Worm (Caenorhabditis elegans) whole organism, late embryonic: ENCODE data around the gene C04C3.14.

ENCODE experiments used
- C08G9.2 ChIP-seq: sonication (generic microtip); optimal IDR thresholded peaks from 2 replicates; lab custom pipeline; 2016; ENCODE audit warnings: mild to moderate bottlenecking, missing genetic modification characterization, moderate library complexity, missing compliant biosample characterization
- C38D4.7 ChIP-seq: fragments of 200-800 bp; sonication (Bioruptor generic); optimal IDR thresholded peaks from 2 replicates; lab custom pipeline; 2018; ENCODE audit warnings: mild to moderate bottlenecking, missing genetic modification characterization, moderate library complexity, missing compliant biosample characterization
- F13H6.1 ChIP-seq: sonication (generic microtip); optimal IDR thresholded peaks from 2 replicates; lab custom pipeline; 2016; ENCODE audit warnings: missing genetic modification characterization, missing compliant biosample characterization
- K09A11.1 ChIP-seq: sonication (generic microtip); optimal IDR thresholded peaks from 2 replicates; lab custom pipeline; 2017; ENCODE audit warnings: antibody characterized with exemption, mild to moderate bottlenecking, missing genetic modification characterization, missing compliant biosample characterization; ENCODE audit not compliant: insufficient read depth
- Y22D7AL.16 ChIP-seq: sonication (generic microtip); optimal IDR thresholded peaks from 2 replicates; lab custom pipeline; 2016; ENCODE audit warnings: missing genetic modification characterization, missing compliant biosample characterization
- ahr-1 ChIP-seq: sonication (generic microtip); optimal IDR thresholded peaks from 2 replicates; lab custom pipeline; 2016; ENCODE audit warnings: missing genetic modification characterization, missing compliant biosample characterization
- ceh-18 ChIP-seq: sonication (generic microtip); optimal IDR thresholded peaks from 2 replicates; lab custom pipeline; 2016; ENCODE audit warnings: missing genetic modification characterization, missing compliant biosample characterization
- ceh-2 ChIP-seq: sonication (generic microtip); optimal IDR thresholded peaks from 2 replicates; lab custom pipeline; 2016; ENCODE audit warnings: missing genotype, missing genetic modification characterization, missing compliant biosample characterization
- ceh-22 ChIP-seq: sonication (generic microtip); optimal IDR thresholded peaks from 2 replicates; lab custom pipeline; 2017; ENCODE audit warnings: missing biosample characterization, missing genetic modification characterization
- ceh-24 ChIP-seq: sonication (generic microtip); optimal IDR thresholded peaks from 2 replicates; lab custom pipeline; 2016; ENCODE audit warnings: mild to moderate bottlenecking, missing genetic modification characterization, missing compliant biosample characterization
- ceh-31 ChIP-seq: sonication (generic microtip); optimal IDR thresholded peaks from 2 replicates; lab custom pipeline; 2016; ENCODE audit warnings: missing genetic modification characterization, missing compliant biosample characterization
- ceh-34 ChIP-seq: sonication (generic microtip); optimal IDR thresholded peaks from 2 replicates; lab custom pipeline; 2016; ENCODE audit warnings: mild to moderate bottlenecking, missing genetic modification characterization, missing compliant biosample characterization
- ceh-48 ChIP-seq: sonication (generic microtip); optimal IDR thresholded peaks from 2 replicates; lab custom pipeline; 2016; ENCODE audit warnings: missing genetic modification characterization, inconsistent platforms, missing compliant biosample characterization
- ceh-9 ChIP-seq: sonication (generic microtip); optimal IDR thresholded peaks from 2 replicates; lab custom pipeline; 2016; ENCODE audit warnings: mild to moderate bottlenecking, missing genetic modification characterization, inconsistent platforms, missing compliant biosample characterization
- eyg-1 ChIP-seq: sonication (generic microtip); optimal IDR thresholded peaks from 2 replicates; lab custom pipeline; 2016; ENCODE audit warnings: missing genotype, missing genetic modification characterization, missing compliant biosample characterization
- fax-1 ChIP-seq: sonication (generic microtip); optimal IDR thresholded peaks from 2 replicates; lab custom pipeline; 2016; ENCODE audit warnings: missing genotype, missing genetic modification characterization, missing compliant biosample characterization
- fkh-10 ChIP-seq: fragments of 150-350 bp; optimal IDR thresholded peaks from 2 replicates; lab custom pipeline; 2014; ENCODE audit warnings: missing biosample characterization, missing genetic modification reagents, missing genetic modification characterization
- hlh-13 ChIP-seq: fragments of 200-800 bp; sonication (Bioruptor generic); optimal IDR thresholded peaks from 2 replicates; lab custom pipeline; 2018; ENCODE audit warnings: mild to moderate bottlenecking, missing genetic modification characterization, missing compliant biosample characterization
- hlh-15 ChIP-seq: sonication (generic microtip); optimal IDR thresholded peaks from 2 replicates; lab custom pipeline; 2016; ENCODE audit warnings: missing genetic modification characterization, missing compliant biosample characterization
- hlh-30 ChIP-seq: sonication (generic microtip); optimal IDR thresholded peaks from 2 replicates; lab custom pipeline; 2017; ENCODE audit warnings: antibody characterized with exemption, missing genetic modification characterization, missing compliant biosample characterization; ENCODE audit not compliant: insufficient read depth
- hlh-8 ChIP-seq: sonication (generic microtip); optimal IDR thresholded peaks from 2 replicates; lab custom pipeline; 2016; ENCODE audit warnings: missing genotype, missing genetic modification characterization, missing compliant biosample characterization
- lin-11 ChIP-seq: fragments of 200-800 bp; sonication (Bioruptor generic); optimal IDR thresholded peaks from 2 replicates; lab custom pipeline; 2018; ENCODE audit warnings: mild to moderate bottlenecking, missing genetic modification characterization, missing compliant biosample characterization
- madf-2 ChIP-seq: sonication (generic microtip); optimal IDR thresholded peaks from 2 replicates; lab custom pipeline; 2017; ENCODE audit warnings: missing genetic modification characterization, missing compliant biosample characterization
- nfya-1 ChIP-seq: sonication (generic microtip); optimal IDR thresholded peaks from 2 replicates; lab custom pipeline; 2017; ENCODE audit warnings: missing genetic modification characterization, mild to moderate bottlenecking, missing compliant biosample characterization, antibody characterized with exemption, moderate library complexity
- npax-4 ChIP-seq: sonication (generic microtip); optimal IDR thresholded peaks from 2 replicates; lab custom pipeline; 2016; ENCODE audit warnings: missing genetic modification characterization, missing compliant biosample characterization
- pag-3 ChIP-seq: sonication (generic microtip); optimal IDR thresholded peaks from 2 replicates; lab custom pipeline; 2016; ENCODE audit warnings: missing compliant biosample characterization, missing genetic modification characterization, borderline replicate concordance
- pat-9 ChIP-seq: fragments of 200-800 bp; sonication (Bioruptor generic); optimal IDR thresholded peaks from 2 replicates; lab custom pipeline; 2018; ENCODE audit warnings: mild to moderate bottlenecking, missing genetic modification characterization, moderate library complexity, missing compliant biosample characterization
- pax-1 ChIP-seq: fragments of 150-350 bp; optimal IDR thresholded peaks from 2 replicates; lab custom pipeline; 2014; ENCODE audit warnings: missing biosample characterization, missing genetic modification characterization
- pha-4 ChIP-seq: fragments of 150-350 bp; optimal IDR thresholded peaks from 2 replicates; lab custom pipeline; 2018; ENCODE audit warnings: missing biosample characterization, missing genetic modification reagents, missing genetic modification characterization
- pqm-1 ChIP-seq: sonication (generic microtip); optimal IDR thresholded peaks from 2 replicates; lab custom pipeline; 2016; ENCODE audit warnings: missing genetic modification characterization, missing compliant biosample characterization
- ref-2 ChIP-seq: sonication (generic microtip); optimal IDR thresholded peaks from 2 replicates; lab custom pipeline; 2016; ENCODE audit warnings: missing genetic modification characterization, missing compliant biosample characterization
- rnt-1 ChIP-seq: sonication (generic microtip); optimal IDR thresholded peaks from 2 replicates; lab custom pipeline; 2016; ENCODE audit warnings: missing genetic modification characterization, missing compliant biosample characterization
- sdc-2 ChIP-seq: sonication (generic microtip); optimal IDR thresholded peaks from 2 replicates; lab custom pipeline; 2016; ENCODE audit warnings: missing genotype, missing genetic modification characterization, missing compliant biosample characterization
- sox-4 ChIP-seq: sonication (generic microtip); optimal IDR thresholded peaks from 2 replicates; lab custom pipeline; 2017; ENCODE audit warnings: mild to moderate bottlenecking, missing genetic modification characterization, inconsistent platforms, missing compliant biosample characterization
- tbx-2 ChIP-seq: sonication (generic microtip); optimal IDR thresholded peaks from 2 replicates; lab custom pipeline; 2016; ENCODE audit warnings: missing genetic modification characterization, missing compliant biosample characterization
- ttx-3 ChIP-seq: sonication (generic microtip); optimal IDR thresholded peaks from 2 replicates; lab custom pipeline; 2016; ENCODE audit warnings: missing genetic modification reagents, missing genetic modification characterization, missing compliant biosample characterization
- unc-3 ChIP-seq, 2 experiments: fragments of 200-800 bp in 1 of 2; sonication (Bioruptor generic) in 1 of 2; sonication (generic microtip) in 1 of 2; conservative IDR thresholded peaks in 1 of 2; optimal IDR thresholded peaks in 1 of 2; 2 replicates each; pipeline versions ENCODE4 v1.3.6 to Lab custom; 2016 to 2022; ENCODE audit warnings: missing compliant biosample characterization in 2 of 2, missing genetic modification characterization in 2 of 2, missing genetic modification reagents in 1 of 2
- unc-42 ChIP-seq: sonication (generic microtip); optimal IDR thresholded peaks from 2 replicates; lab custom pipeline; 2016; ENCODE audit warnings: missing genotype, missing genetic modification characterization, missing compliant biosample characterization
- unc-55 ChIP-seq: sonication (generic microtip); optimal IDR thresholded peaks from 2 replicates; lab custom pipeline; 2017; ENCODE audit warnings: missing biosample characterization, missing genetic modification reagents, missing genetic modification characterization
- ztf-16 ChIP-seq: sonication (generic microtip); optimal IDR thresholded peaks from 2 replicates; lab custom pipeline; 2017; ENCODE audit warnings: missing genetic modification characterization, missing compliant biosample characterization

C04C3.14 gene

DNA sequence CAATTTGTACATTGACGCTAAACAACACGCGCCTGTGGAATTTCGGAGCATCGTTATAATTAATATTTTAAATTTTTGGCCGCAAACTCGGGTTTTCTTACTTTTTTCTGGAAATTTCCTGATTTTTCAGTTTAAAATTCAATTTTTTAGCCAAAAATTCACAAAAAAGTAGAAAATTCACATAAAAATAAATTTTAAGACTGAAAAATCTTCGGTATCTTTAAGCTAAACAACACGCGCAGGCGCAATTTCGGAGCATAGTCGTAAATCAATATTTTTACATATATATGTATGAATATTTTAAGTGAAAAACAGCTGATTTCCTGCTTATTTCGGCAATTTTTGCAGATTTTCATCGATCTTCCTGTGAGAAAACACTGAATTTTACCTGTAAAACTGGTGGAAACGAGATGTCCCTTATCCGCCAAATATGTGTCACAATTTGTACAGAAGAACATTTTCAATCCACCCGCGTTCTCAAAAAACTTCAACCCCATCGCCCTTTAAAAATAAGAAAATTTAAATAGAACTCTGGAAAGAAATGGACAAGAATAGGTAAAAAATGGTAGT lies 13.3 kb upstream of the C04C3.14 start, which contains the start of gene B0546.3:
TSS of gene B0546.3 (minus strand) at position 504 of the 570 bp plus-strand sequence.
- no peak for TF ChIP-seq pax-1
- TF ChIP-seq ref-2, result no peak
- TF ChIP-seq sdc-2, result no peak
- no peak for TF ChIP-seq pag-3 (tag; lab: Kevin White, UChicago)
- TF ChIP-seq unc-3 (GFP tag; conservative IDR thresholded peaks at IDR 0.05; lab: Robert Waterston, UW), result no peak
- no peak for TF ChIP-seq unc-3 (tag; optimal IDR thresholded peaks at IDR 0.05; lab: Kevin White, UChicago)
- no peak for TF ChIP-seq ttx-3 (tag; lab: Kevin White, UChicago)
- no peak for TF ChIP-seq hlh-13
- TF ChIP-seq hlh-30, result no peak
- no peak for TF ChIP-seq C38D4.7 (GFP tag; lab: Kevin White, UChicago)
- TF ChIP-seq madf-2, result no peak
- TF ChIP-seq fax-1 (tag; lab: Kevin White, UChicago), result no peak
- no peak for TF ChIP-seq ceh-2 (tag; lab: Kevin White, UChicago)
- no peak for TF ChIP-seq fkh-10
- TF ChIP-seq ahr-1 (tag; lab: Kevin White, UChicago), result no peak
- TF ChIP-seq ceh-9, result no peak

DNA sequence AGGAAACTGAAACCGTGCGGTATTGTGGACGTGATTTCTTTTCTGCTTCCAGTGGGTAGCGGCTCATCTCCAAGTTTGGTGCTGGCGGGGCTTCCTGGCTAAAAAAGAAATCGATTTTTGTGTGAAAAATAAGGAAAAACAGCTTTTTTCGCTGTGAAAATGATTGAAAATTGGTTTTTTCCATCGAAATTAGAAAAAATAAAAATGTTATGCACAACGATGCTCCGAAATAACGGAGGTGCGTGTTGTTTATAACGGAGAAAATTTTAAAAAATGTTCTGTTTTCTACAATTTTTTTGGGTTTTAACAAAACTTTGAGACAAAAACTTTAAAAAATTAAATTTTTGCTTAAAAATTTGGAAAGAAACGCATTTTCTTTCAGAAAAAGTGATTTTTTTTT lies 12.5 kb upstream of the C04C3.14 start:
- no peak for TF ChIP-seq ceh-34 (tag; lab: Kevin White, UChicago)
- no peak for TF ChIP-seq lin-11 (tag; lab: Kevin White, UChicago)
- no peak for TF ChIP-seq ceh-22
- no peak for TF ChIP-seq eyg-1 (tag; lab: Kevin White, UChicago)
- TF ChIP-seq ref-2, result no peak
- TF ChIP-seq pat-9 (tag; lab: Kevin White, UChicago), result no peak
- no peak for TF ChIP-seq fax-1 (tag; lab: Kevin White, UChicago)
- TF ChIP-seq pag-3 (tag; lab: Kevin White, UChicago), result no peak

DNA sequence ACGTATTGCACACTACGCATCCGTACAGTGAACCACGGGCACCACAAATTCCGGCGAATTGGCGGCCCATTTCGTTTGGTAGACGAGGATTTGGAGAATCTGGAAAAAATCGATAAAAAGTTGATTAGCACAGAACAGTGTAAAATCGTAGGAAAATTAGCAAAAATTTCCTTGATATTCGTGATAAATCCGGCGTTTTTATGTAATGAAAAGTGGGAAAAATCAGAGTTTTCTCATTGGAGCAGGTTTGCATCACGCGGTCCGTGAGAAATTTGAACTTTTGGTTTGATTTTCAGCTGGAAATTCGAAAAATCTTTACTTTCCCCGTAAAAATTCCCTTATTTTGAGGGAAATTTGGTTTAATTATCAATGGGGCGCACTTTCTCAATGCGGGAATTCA lies 11.6 kb upstream of the C04C3.14 start, which contains the start of gene B0546.4:
TSS of gene B0546.4 (minus strand) at position 101 of the 400 bp plus-strand sequence.
- TF ChIP-seq K09A11.1 (tag; lab: Kevin White, UChicago) (no peak), pat-9 (tag; lab: Kevin White, UChicago) (no peak), ztf-16 (tag; lab: Kevin White, UChicago) (no peak), ceh-24 (tag; lab: Kevin White, UChicago) (no peak), pha-4 (no peak), tbx-2 (tag; lab: Kevin White, UChicago) (no peak), npax-4 (tag; lab: Kevin White, UChicago) (no peak), F13H6.1 (tag; lab: Kevin White, UChicago) (no peak), ceh-34 (tag; lab: Kevin White, UChicago) (no peak), eyg-1 (tag; lab: Kevin White, UChicago) (no peak)

DNA sequence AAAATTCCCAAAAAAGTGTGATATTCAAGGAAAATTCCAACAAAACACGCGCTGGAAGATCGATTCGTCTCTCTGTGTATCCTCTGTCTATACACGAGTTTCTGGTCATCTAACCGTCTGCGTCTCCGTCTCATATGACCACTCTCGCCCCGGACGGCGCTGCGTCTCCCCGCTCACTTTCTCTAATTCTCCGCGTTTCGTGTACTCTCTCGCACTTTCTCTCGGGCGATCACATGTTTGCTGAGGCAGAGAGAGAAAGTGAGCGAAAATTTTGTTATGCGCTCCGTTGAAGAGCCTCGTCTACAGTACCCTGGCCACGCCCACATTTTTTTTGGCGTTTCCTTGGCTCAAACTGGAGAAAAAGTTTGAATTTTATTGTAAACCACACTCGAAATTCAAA lies 11.1 kb upstream of the C04C3.14 start:
- TF ChIP-seq ceh-18 (tag; lab: Kevin White, UChicago), result peak; percentile 77
- no peak for TF ChIP-seq hlh-15 (tag; lab: Kevin White, UChicago)
- TF ChIP-seq tbx-2 (tag; lab: Kevin White, UChicago), result peak; percentile 56
- peak; percentile 78 for TF ChIP-seq ceh-31 (tag; lab: Kevin White, UChicago)
- peak; percentile 79 for TF ChIP-seq ceh-34 (tag; lab: Kevin White, UChicago)
- TF ChIP-seq Y22D7AL.16 (tag; lab: Kevin White, UChicago), result no peak
- TF ChIP-seq unc-3 (GFP tag; conservative IDR thresholded peaks at IDR 0.05; lab: Robert Waterston, UW), result no peak
- no peak for TF ChIP-seq unc-3 (tag; optimal IDR thresholded peaks at IDR 0.05; lab: Kevin White, UChicago)
- TF ChIP-seq nfya-1, result peak; percentile 85
- peak; percentile 65 for TF ChIP-seq rnt-1
- no peak for TF ChIP-seq ceh-24 (tag; lab: Kevin White, UChicago)
- peak; percentile 99 for TF ChIP-seq hlh-30
- peak; percentile 10 for TF ChIP-seq ceh-48 (tag; lab: Kevin White, UChicago)
- peak; percentile 37 for TF ChIP-seq C08G9.2 (tag; lab: Kevin White, UChicago)
- peak; percentile 5 for TF ChIP-seq pqm-1 (tag; lab: Kevin White, UChicago)
- TF ChIP-seq hlh-8, result peak; percentile 43
- no peak for TF ChIP-seq sox-4 (tag; lab: Kevin White, UChicago)
- peak; percentile 44 for TF ChIP-seq ceh-2 (tag; lab: Kevin White, UChicago)
- no peak for TF ChIP-seq madf-2
- TF ChIP-seq unc-55, result peak; percentile 47
- TF ChIP-seq unc-42 (tag; lab: Kevin White, UChicago), result peak; percentile 88
